Worm (Caenorhabditis elegans): ENCODE measurements around the gene F32G8.3.

ce11 chrV:10588694-10589093 is 33.6 kb upstream of the F32G8.3 start, which contains the start of gene srg-32:
- no peak for TF ChIP-seq unc-62 (GFP tag; optimal IDR thresholded peaks at IDR 0.05)
- TF ChIP-seq snpc-4 (tag; optimal IDR thresholded peaks at IDR 0.05) = no peak
- no peak for TF ChIP-seq nhr-12 (tag; optimal IDR thresholded peaks at IDR 0.05)
- no peak for TF ChIP-seq pqm-1 (tag; optimal IDR thresholded peaks at IDR 0.05)
- no peak for TF ChIP-seq egl-27 (tag; optimal IDR thresholded peaks at IDR 0.05)
- no peak for TF ChIP-seq nhr-237 (tag; optimal IDR thresholded peaks at IDR 0.05)
- no peak for TF ChIP-seq fos-1 (tag; optimal IDR thresholded peaks at IDR 0.05)
- TF ChIP-seq ceh-82 (tag; optimal IDR thresholded peaks at IDR 0.05) = no peak
- TF ChIP-seq pha-4 (tag; optimal IDR thresholded peaks at IDR 0.05) = no peak
- TF ChIP-seq mdl-1 (tag; optimal IDR thresholded peaks at IDR 0.05) = no peak
- no peak for TF ChIP-seq elt-1 (tag; optimal IDR thresholded peaks at IDR 0.05)

Data from whole organism, L3 larva.